Fruit fly (Drosophila melanogaster) whole organism, pupa: ENCODE data around the gene Srrm1.

Source experiments
- CG10348 ChIP-seq: fragments of 200-800 bp; sonication (Bioruptor generic); IDR thresholded peaks from 2 replicates; pipeline ENCODE4 v1.3.6; 2022; ENCODE audit warnings: missing biosample characterization, missing genetic modification characterization
- CG12605 ChIP-seq: fragments of 200-800 bp; sonication (Bioruptor generic); IDR thresholded peaks from 2 replicates; pipeline ENCODE4 v1.3.6; 2022; ENCODE audit warnings: missing biosample characterization, missing genetic modification characterization
- CG13204 ChIP-seq: fragments of 200-800 bp; sonication (Bioruptor generic); optimal IDR thresholded peaks from 2 replicates; lab custom pipeline; 2018; ENCODE audit warnings: missing biosample characterization, mild to moderate bottlenecking, missing genetic modification characterization, moderate library complexity
- CG14655 ChIP-seq: fragments of 200-800 bp; sonication (Bioruptor generic); optimal IDR thresholded peaks from 3 replicates; lab custom pipeline; 2017; ENCODE audit warnings: mild to moderate bottlenecking, missing biosample characterization, missing genetic modification reagents, missing genetic modification characterization
- CG15710 ChIP-seq: fragments of 200-800 bp; sonication (Bioruptor generic); optimal IDR thresholded peaks from 2 replicates; lab custom pipeline; 2018; ENCODE audit warnings: missing biosample characterization, mild to moderate bottlenecking, missing genetic modification characterization, moderate library complexity
- CG17806 ChIP-seq: fragments of 200-800 bp; sonication (Bioruptor generic); optimal IDR thresholded peaks from 2 replicates; lab custom pipeline; 2018; ENCODE audit warnings: missing biosample characterization, mild to moderate bottlenecking, missing genetic modification characterization, moderate library complexity
- CG32121 ChIP-seq: fragments of 200-800 bp; sonication (Bioruptor generic); IDR thresholded peaks from 2 replicates; pipeline ENCODE4 v1.3.6; 2022; ENCODE audit warnings: missing biosample characterization, missing genetic modification characterization
- CG34367 ChIP-seq: fragments of 200-800 bp; sonication (Bioruptor generic); optimal IDR thresholded peaks from 2 replicates; lab custom pipeline; 2018; ENCODE audit warnings: missing biosample characterization, mild to moderate bottlenecking, missing genetic modification characterization
- CG4496 ChIP-seq: fragments of 200-800 bp; sonication (Bioruptor generic); IDR thresholded peaks from 3 replicates; pipeline ENCODE4 v1.3.6; 2022; ENCODE audit warnings: missing biosample characterization, missing genetic modification characterization
- CG8159 ChIP-seq: fragments of 200-800 bp; sonication (Bioruptor generic); optimal IDR thresholded peaks from 3 replicates; lab custom pipeline; 2018; ENCODE audit warnings: missing biosample characterization, mild to moderate bottlenecking, missing genetic modification characterization, moderate library complexity
- CG8301 ChIP-seq: fragments of 200-800 bp; sonication (Bioruptor generic); optimal IDR thresholded peaks from 2 replicates; lab custom pipeline; 2018; ENCODE audit warnings: missing biosample characterization, mild to moderate bottlenecking, missing genetic modification characterization
- CG9948 ChIP-seq: fragments of 200-800 bp; sonication (Bioruptor generic); optimal IDR thresholded peaks from 2 replicates; lab custom pipeline; 2018; ENCODE audit warnings: missing biosample characterization, mild to moderate bottlenecking, missing genetic modification characterization, moderate library complexity
- D1 ChIP-seq: fragments of 200-800 bp; sonication (Bioruptor generic); optimal IDR thresholded peaks from 2 replicates; lab custom pipeline; 2018; ENCODE audit warnings: missing biosample characterization, mild to moderate bottlenecking, missing genetic modification characterization, moderate library complexity
- EcR ChIP-seq: fragments of 200-800 bp; sonication (Bioruptor generic); optimal IDR thresholded peaks from 3 replicates; lab custom pipeline; 2019; ENCODE audit warnings: missing biosample characterization, missing genetic modification characterization, mild to moderate bottlenecking, moderate library complexity, missing genetic modification reagents
- Ets98B ChIP-seq: fragments of 200-800 bp; sonication (Bioruptor generic); IDR thresholded peaks from 2 replicates; pipeline ENCODE4 v1.3.6; 2022; ENCODE audit warnings: missing biosample characterization, missing genetic modification characterization
- Pif1A ChIP-seq: fragments of 200-800 bp; sonication (Bioruptor generic); optimal IDR thresholded peaks from 3 replicates; lab custom pipeline; 2016; ENCODE audit warnings: missing biosample characterization, missing genetic modification characterization
- Pif1B ChIP-seq: fragments of 200-800 bp; sonication (Bioruptor generic); optimal IDR thresholded peaks from 3 replicates; lab custom pipeline; 2016; ENCODE audit warnings: missing biosample characterization, missing genetic modification characterization
- Snoo ChIP-seq: fragments of 200-800 bp; sonication (Bioruptor generic); optimal IDR thresholded peaks from 3 replicates; lab custom pipeline; 2017; ENCODE audit warnings: missing biosample characterization, mild to moderate bottlenecking, missing genetic modification characterization, inconsistent platforms
- fd96Ca ChIP-seq: fragments of 200-800 bp; sonication (Bioruptor generic); IDR thresholded peaks from 3 replicates; pipeline ENCODE4 v1.3.6; 2022; ENCODE audit warnings: missing biosample characterization, missing genetic modification characterization
- gl ChIP-seq: fragments of 200-800 bp; sonication (Bioruptor generic); optimal IDR thresholded peaks from 2 replicates; lab custom pipeline; 2018; ENCODE audit warnings: missing biosample characterization, mild to moderate bottlenecking, missing genetic modification characterization
- rn ChIP-seq: fragments of 200-800 bp; sonication (Bioruptor generic); IDR thresholded peaks from 2 replicates; pipeline ENCODE4 v1.3.6; 2022; ENCODE audit warnings: missing biosample characterization, missing genetic modification characterization

Gene Srrm1

dm6 chr3L:13028740-13029139 is 7.9 kb upstream of the Srrm1 start, which contains the start of gene CG17672:
Gene CG17672 (plus strand): TSS chr3L:13028962.
- TF ChIP-seq EcR (GFP tag; lab: Kevin White, UChicago) (no peak), CG8159 (tag; lab: Kevin White, UChicago) (peak; percentile 11), CG17806 (tag; lab: Kevin White, UChicago) (no peak), CG4496 (GFP tag; lab: Robert Waterston, UW) (peak; percentile 58; the same call in 2 of the 3 replicates), Pif1A (GFP tag; lab: Kevin White, UChicago) (no peak), CG14655 (GFP tag; lab: Kevin White, UChicago) (no peak), D1 (tag; lab: Kevin White, UChicago) (no peak), Pif1B (GFP tag; lab: Kevin White, UChicago) (no peak), CG10348 (no peak), CG12605 (GFP tag; lab: Robert Waterston, UW) (peak; percentile 54; the same call in 1 of the 2 replicates), Ets98B (GFP tag; lab: Robert Waterston, UW) (peak; percentile 44; the same call in 1 of the 2 replicates), fd96Ca (no peak), CG32121 (0 out of 2 replicates have a peak, but pooled peaks have one; percentile 26), CG34367 (no peak), Snoo (tag; lab: Kevin White, UChicago) (peak; percentile 18)

- TF ChIP-seq Pif1A (GFP tag; lab: Kevin White, UChicago) (peak; percentile 35), CG9948 (no peak), fd96Ca (no peak), D1 (tag; lab: Kevin White, UChicago) (no peak), gl (tag; lab: Kevin White, UChicago) (no peak), Pif1B (GFP tag; lab: Kevin White, UChicago) (peak; percentile 11), CG14655 (GFP tag; lab: Kevin White, UChicago) (no peak), CG8159 (tag; lab: Kevin White, UChicago) (peak; percentile 28), CG8301 (no peak), rn (no peak), EcR (GFP tag; lab: Kevin White, UChicago) (no peak), CG13204 (no peak), CG15710 (peak; percentile 7), CG17806 (tag; lab: Kevin White, UChicago) (no peak), CG32121 (no peak)
- TF ChIP-seq, all 21 proteins: peak for 4
These were observed 6.5 kb upstream of the Srrm1 start for dm6 chr3L:13030055-13030634.

- TF ChIP-seq CG14655 (GFP tag; lab: Kevin White, UChicago) (no peak), CG9948 (no peak), CG13204 (no peak), CG8159 (tag; lab: Kevin White, UChicago) (no peak), EcR (GFP tag; lab: Kevin White, UChicago) (no peak), rn (no peak), Pif1A (GFP tag; lab: Kevin White, UChicago) (no peak), gl (tag; lab: Kevin White, UChicago) (no peak), CG4496 (GFP tag; lab: Robert Waterston, UW) (no peak), CG10348 (no peak), CG8301 (no peak), fd96Ca (no peak), CG17806 (tag; lab: Kevin White, UChicago) (no peak), CG12605 (GFP tag; lab: Robert Waterston, UW) (no peak), Ets98B (GFP tag; lab: Robert Waterston, UW) (no peak), Snoo (tag; lab: Kevin White, UChicago) (no peak), D1 (tag; lab: Kevin White, UChicago) (no peak), Pif1B (GFP tag; lab: Kevin White, UChicago) (no peak), CG15710 (no peak)
These were observed 5.3 kb upstream of the Srrm1 start for dm6 chr3L:13031326-13031725.

dm6 chr3L:13032085-13032914 is 4.3 kb upstream of the Srrm1 start:
- no peak for TF ChIP-seq gl (tag; lab: Kevin White, UChicago)
- no peak for TF ChIP-seq rn
- no peak for TF ChIP-seq CG34367
- TF ChIP-seq Snoo (tag; lab: Kevin White, UChicago) = no peak
- TF ChIP-seq CG9948 = peak; percentile 11
- TF ChIP-seq D1 (tag; lab: Kevin White, UChicago) = no peak
- TF ChIP-seq CG8159 (tag; lab: Kevin White, UChicago) = peak; percentile 25
- no peak for TF ChIP-seq CG13204
- TF ChIP-seq CG4496 (GFP tag; lab: Robert Waterston, UW) = 0 out of 3 replicates have a peak, but pooled peaks have one; percentile 41
- no peak for TF ChIP-seq Ets98B (GFP tag; lab: Robert Waterston, UW)
- TF ChIP-seq CG10348 = no peak
- peak; percentile 69 for TF ChIP-seq CG14655 (GFP tag; lab: Kevin White, UChicago)
- no peak for TF ChIP-seq CG17806 (tag; lab: Kevin White, UChicago)
- TF ChIP-seq Pif1B (GFP tag; lab: Kevin White, UChicago) = no peak
- TF ChIP-seq fd96Ca = no peak
- peak; percentile 13 for TF ChIP-seq CG15710
- TF ChIP-seq CG8301 = peak; percentile 52
- TF ChIP-seq CG32121 = no peak
- TF ChIP-seq CG12605 (GFP tag; lab: Robert Waterston, UW) = no peak
- TF ChIP-seq EcR (GFP tag; lab: Kevin White, UChicago) = peak; percentile 97
- TF ChIP-seq Pif1A (GFP tag; lab: Kevin White, UChicago) = no peak

dm6 chr3L:13032915-13033282 is 3.7 kb upstream of the Srrm1 start:
- TF ChIP-seq gl (tag; lab: Kevin White, UChicago) (no peak), Pif1B (GFP tag; lab: Kevin White, UChicago) (no peak), CG4496 (GFP tag; lab: Robert Waterston, UW) (no peak)
- TF ChIP-seq, all 21 proteins: peak for 0
